Fruit fly (Drosophila melanogaster) S2 (cell line): ENCODE measurements around the gene vilya.

Experiments used
- CG8478 ChIP-seq: fragments of >200 bp; optimal IDR thresholded peaks from 2 replicates; lab custom pipeline; 2018
- CTCF ChIP-seq, 2 experiments: fragments of >200 bp; optimal IDR thresholded peaks; 2 replicates each; lab custom pipeline; 2018

dm6 chrX:2685022-2685421, 41.5 kb upstream of the vilya start:
- TF ChIP-seq CTCF (optimal IDR thresholded peaks at IDR 0.05; lab: Kevin White, UChicago) (no peak), CG8478 (lab: Kevin White, UChicago) (no peak)
